Worm (Caenorhabditis elegans): ENCODE results near the gene nhr-195.

- TF ChIP-seq flt-1 (GFP tag; IDR thresholded peaks at IDR 0.05) (no peak), ref-1 (GFP tag; conservative IDR thresholded peaks at IDR 0.05) (no peak)
These were observed 46.7 kb upstream of the nhr-195 start for ce11 chrV:9018871-9019270.

Data from whole organism, midembryonic.